Worm (Caenorhabditis elegans) whole organism, L4 larva: ENCODE data around the gene srd-56.

ENCODE experiments used
- F44E2.7 ChIP-seq: fragments of 200-800 bp; sonication (Bioruptor generic); IDR thresholded peaks from 2 replicates; pipeline ENCODE4 v2.1.2; 2022; ENCODE audit warnings: missing genetic modification characterization, missing compliant biosample characterization
- F49E8.2 ChIP-seq: sonication (generic microtip); optimal IDR thresholded peaks from 2 replicates; lab custom pipeline; 2016; ENCODE audit warnings: missing compliant biosample characterization, mild to moderate bottlenecking, missing genetic modification characterization, borderline replicate concordance
- T20F7.1 ChIP-seq: fragments of 200-800 bp; sonication (Bioruptor generic); optimal IDR thresholded peaks from 2 replicates; lab custom pipeline; 2018; ENCODE audit warnings: mild to moderate bottlenecking, missing genetic modification characterization, missing compliant biosample characterization
- T26A8.4 ChIP-seq: fragments of 200-800 bp; sonication (Bioruptor generic); IDR thresholded peaks from 2 replicates; pipeline ENCODE4 v1.3.6; 2022; ENCODE audit warnings: missing genetic modification characterization, missing compliant biosample characterization
- Y105C5A.15 ChIP-seq: fragments of 200-800 bp; sonication (Bioruptor generic); IDR thresholded peaks from 2 replicates; pipeline ENCODE4 v1.3.6; 2022; ENCODE audit warnings: missing genetic modification characterization, missing compliant biosample characterization
- Y5F2A.4 ChIP-seq: fragments of 200-800 bp; sonication (Bioruptor generic); optimal IDR thresholded peaks from 2 replicates; lab custom pipeline; 2018; ENCODE audit warnings: mild to moderate bottlenecking, missing genetic modification characterization, missing compliant biosample characterization
- Y75B8A.6 ChIP-seq: fragments of 200-800 bp; sonication (Bioruptor generic); IDR thresholded peaks from 2 replicates; pipeline ENCODE4 v1.3.6; 2022; ENCODE audit warnings: missing genetic modification reagents, missing genetic modification characterization, missing compliant biosample characterization
- ZK546.5 ChIP-seq, 2 experiments: sonication (generic microtip); optimal IDR thresholded peaks; 2 replicates each; lab custom pipeline; 2017; ENCODE audit warnings: missing biosample characterization in 2 of 2, missing genetic modification characterization in 2 of 2
- aly-2 ChIP-seq: sonication (generic microtip); optimal IDR thresholded peaks from 2 replicates; lab custom pipeline; 2018; ENCODE audit warnings: missing biosample characterization, missing genetic modification characterization
- attf-4 ChIP-seq: sonication (generic microtip); optimal IDR thresholded peaks from 3 replicates; lab custom pipeline; 2017; ENCODE audit warnings: missing biosample characterization, missing genetic modification characterization
- ceh-44 ChIP-seq: fragments of 200-800 bp; sonication (Bioruptor generic); IDR thresholded peaks from 2 replicates; pipeline ENCODE4 v1.3.6; 2022; ENCODE audit warnings: missing genetic modification reagents, missing genetic modification characterization, missing compliant biosample characterization
- cey-2 ChIP-seq: sonication (generic microtip); optimal IDR thresholded peaks from 3 replicates; lab custom pipeline; 2017; ENCODE audit warnings: missing genetic modification characterization, mild to moderate bottlenecking, missing compliant biosample characterization, antibody characterized with exemption, borderline replicate concordance; ENCODE audit not compliant: insufficient read depth
- ctbp-1 ChIP-seq: fragments of 200-800 bp; sonication (Bioruptor generic); IDR thresholded peaks from 2 replicates; pipeline ENCODE4 v1.3.6; 2022; ENCODE audit warnings: missing genetic modification reagents, missing genetic modification characterization, missing compliant biosample characterization
- daf-16 ChIP-seq, 3 experiments: sonication (generic microtip); optimal IDR thresholded peaks; 2 replicates each; lab custom pipeline; 2016 to 2017; ENCODE audit warnings: missing genetic modification characterization in 3 of 3, missing genetic modification reagents in 3 of 3, mild to moderate bottlenecking in 2 of 3, missing compliant biosample characterization in 2 of 3, missing biosample characterization in 1 of 3, moderate library complexity in 1 of 3
- daf-19 ChIP-seq: fragments of 200-800 bp; sonication (Bioruptor generic); conservative IDR thresholded peaks from 2 replicates; pipeline ENCODE4 v1.3.6; 2022; ENCODE audit warnings: missing genetic modification characterization, missing compliant biosample characterization
- dmd-6 ChIP-seq: fragments of 200-800 bp; sonication (Bioruptor generic); IDR thresholded peaks from 2 replicates; pipeline ENCODE4 v1.3.6; 2022; ENCODE audit warnings: missing genetic modification reagents, missing genetic modification characterization, missing compliant biosample characterization
- dmd-8 ChIP-seq: fragments of 200-800 bp; sonication (Bioruptor generic); IDR thresholded peaks from 2 replicates; pipeline ENCODE4 v1.3.6; 2022; ENCODE audit warnings: missing genetic modification characterization, missing compliant biosample characterization
- dmd-9 ChIP-seq: fragments of 200-800 bp; sonication (Bioruptor generic); IDR thresholded peaks from 2 replicates; pipeline ENCODE4 v1.3.6; 2022; ENCODE audit warnings: missing genetic modification reagents, missing genetic modification characterization, missing compliant biosample characterization
- dpl-1 ChIP-seq: fragments of 150-350 bp; optimal IDR thresholded peaks from 2 replicates; lab custom pipeline; 2014; ENCODE audit warnings: missing biosample characterization, missing genetic modification reagents, missing genetic modification characterization
- dve-1 ChIP-seq: sonication (generic microtip); optimal IDR thresholded peaks from 2 replicates; lab custom pipeline; 2017; ENCODE audit warnings: antibody characterized with exemption, mild to moderate bottlenecking, missing genetic modification characterization, missing compliant biosample characterization; ENCODE audit not compliant: insufficient read depth
- fos-1 ChIP-seq: fragments of 150-350 bp; optimal IDR thresholded peaks from 2 replicates; lab custom pipeline; 2014; ENCODE audit warnings: missing biosample characterization, missing genetic modification characterization
- gei-8 ChIP-seq: fragments of 200-800 bp; sonication (Bioruptor generic); optimal IDR thresholded peaks from 2 replicates; lab custom pipeline; 2018; ENCODE audit warnings: mild to moderate bottlenecking, missing genetic modification characterization, missing compliant biosample characterization
- hlh-11 ChIP-seq: fragments of 200-800 bp; sonication (Bioruptor generic); optimal IDR thresholded peaks from 2 replicates; lab custom pipeline; 2018; ENCODE audit warnings: mild to moderate bottlenecking, missing genetic modification characterization, missing compliant biosample characterization
- lim-7 ChIP-seq: fragments of 200-800 bp; sonication (Bioruptor generic); IDR thresholded peaks from 2 replicates; pipeline ENCODE4 v1.3.6; 2022; ENCODE audit warnings: missing genetic modification characterization, missing compliant biosample characterization
- lin-1 ChIP-seq: fragments of 200-800 bp; sonication (Bioruptor generic); IDR thresholded peaks from 2 replicates; pipeline ENCODE4 v1.3.6; 2022; ENCODE audit warnings: missing genetic modification reagents, missing genetic modification characterization, missing compliant biosample characterization
- lin-29 ChIP-seq: fragments of 200-800 bp; sonication (Bioruptor generic); IDR thresholded peaks from 2 replicates; pipeline ENCODE4 v1.3.6; 2022; ENCODE audit warnings: missing genetic modification reagents, missing genetic modification characterization, missing compliant biosample characterization
- mep-1 ChIP-seq: fragments of 150-350 bp; sonication (generic microtip); optimal IDR thresholded peaks from 3 replicates; lab custom pipeline; 2014; ENCODE audit warnings: missing biosample characterization, missing genetic modification characterization
- mxl-3 ChIP-seq: fragments of 200-800 bp; sonication (Bioruptor generic); optimal IDR thresholded peaks from 2 replicates; lab custom pipeline; 2018; ENCODE audit warnings: mild to moderate bottlenecking, missing genetic modification characterization, missing compliant biosample characterization
- nhr-102 ChIP-seq: sonication (generic microtip); optimal IDR thresholded peaks from 2 replicates; lab custom pipeline; 2016; ENCODE audit warnings: mild to moderate bottlenecking, missing genetic modification characterization, moderate library complexity, missing compliant biosample characterization
- nhr-111 ChIP-seq: fragments of 200-800 bp; sonication (Bioruptor generic); optimal IDR thresholded peaks from 2 replicates; lab custom pipeline; 2018; ENCODE audit warnings: mild to moderate bottlenecking, missing genetic modification characterization, missing compliant biosample characterization
- nhr-237 ChIP-seq: sonication (generic microtip); optimal IDR thresholded peaks from 2 replicates; lab custom pipeline; 2017; ENCODE audit warnings: missing biosample characterization, missing genetic modification characterization
- nhr-28 ChIP-seq: fragments of 150-350 bp; optimal IDR thresholded peaks from 2 replicates; lab custom pipeline; 2014; ENCODE audit warnings: missing biosample characterization, missing genetic modification characterization
- pqm-1 ChIP-seq: sonication (generic microtip); optimal IDR thresholded peaks from 2 replicates; lab custom pipeline; 2017; ENCODE audit warnings: missing biosample characterization, missing genetic modification characterization
- saeg-2 ChIP-seq: fragments of 200-800 bp; sonication (Bioruptor generic); IDR thresholded peaks from 2 replicates; pipeline ENCODE4 v1.3.6; 2022; ENCODE audit warnings: missing genetic modification reagents, missing genetic modification characterization, missing compliant biosample characterization
- sdz-12 ChIP-seq: fragments of 200-800 bp; sonication (Bioruptor generic); optimal IDR thresholded peaks from 2 replicates; lab custom pipeline; 2018; ENCODE audit warnings: mild to moderate bottlenecking, missing genetic modification characterization, missing compliant biosample characterization
- set-16 ChIP-seq: fragments of 200-800 bp; sonication (Bioruptor generic); IDR thresholded peaks from 2 replicates; pipeline ENCODE4 v1.3.6; 2022; ENCODE audit warnings: missing genetic modification reagents, missing genetic modification characterization, missing compliant biosample characterization
- spr-1 ChIP-seq: sonication (generic microtip); optimal IDR thresholded peaks from 2 replicates; lab custom pipeline; 2016; ENCODE audit warnings: mild to moderate bottlenecking, missing genetic modification characterization, missing compliant biosample characterization
- unc-62 ChIP-seq, 3 experiments: fragments of 150-350 bp in 1 of 3; sonication (generic microtip); optimal IDR thresholded peaks in 2 of 3; peaks in 1 of 3; 1 replicate in 1 of 3; 2 replicates in 2 of 3; lab custom pipeline; 2014 to 2017; ENCODE audit warnings: missing biosample characterization in 3 of 3, missing genetic modification characterization in 3 of 3, missing genetic modification reagents in 3 of 3, missing genotype in 1 of 3
- vab-7 ChIP-seq: fragments of 200-800 bp; sonication (Bioruptor generic); IDR thresholded peaks from 2 replicates; pipeline ENCODE4 v1.3.6; 2022; ENCODE audit warnings: missing genetic modification reagents, missing genetic modification characterization, missing compliant biosample characterization
- zfp-3 ChIP-seq: fragments of 200-800 bp; sonication (Bioruptor generic); conservative IDR thresholded peaks from 2 replicates; pipeline ENCODE4 v1.3.6; 2022; ENCODE audit warnings: missing genetic modification reagents, missing genetic modification characterization, missing compliant biosample characterization
- zip-11 ChIP-seq: fragments of 200-800 bp; sonication (Bioruptor generic); IDR thresholded peaks from 2 replicates; pipeline ENCODE4 v1.3.6; 2022; ENCODE audit warnings: missing genetic modification characterization, missing compliant biosample characterization
- zip-2 ChIP-seq: fragments of 150-350 bp; optimal IDR thresholded peaks from 2 replicates; lab custom pipeline; 2014; ENCODE audit warnings: missing biosample characterization, missing genetic modification characterization
- ztf-11 ChIP-seq: fragments of 150-350 bp; optimal IDR thresholded peaks from 2 replicates; lab custom pipeline; 2014; ENCODE audit warnings: missing biosample characterization, missing genetic modification characterization

The srd-56 gene

ce11 chrII:7210187-7210586 is 7.2 kb upstream of the srd-56 start, which contains the start of gene E04F6.15:
Gene E04F6.15 (minus strand): TSS chrII:7210287.
- peak; percentile 10 for TF ChIP-seq T20F7.1 (GFP tag; lab: Kevin White, UChicago)
- TF ChIP-seq sdz-12, result no peak
- no peak for TF ChIP-seq lim-7 (GFP tag; lab: Robert Waterston, UW)
- peak; percentile 31 for TF ChIP-seq dve-1
- no peak for TF ChIP-seq Y75B8A.6 (GFP tag; lab: Robert Waterston, UW)
- peak; percentile 47; the same call in 1 of the 2 replicates for TF ChIP-seq dmd-6 (GFP tag; lab: Robert Waterston, UW)

ce11 chrII:7208184-7208583 is 5.2 kb upstream of the srd-56 start, which contains the start of gene dhs-7:
Gene dhs-7 (minus strand): TSS chrII:7208460.
- TF ChIP-seq daf-16 (GFP tag; optimal IDR thresholded peaks at IDR 0.05; lab: Kevin White, UChicago) (no peak), daf-16 (tag; optimal IDR thresholded peaks at IDR 0.05; lab: Kevin White, UChicago) (peak; percentile 70), F49E8.2 (no peak), dve-1 (peak; percentile 58), nhr-28 (tag; lab: Kevin White, UChicago) (peak; percentile 34), hlh-11 (tag; lab: Kevin White, UChicago) (peak; percentile 20), aly-2 (no peak), vab-7 (GFP tag; lab: Robert Waterston, UW) (no peak), pqm-1 (tag; lab: Kevin White, UChicago) (peak; percentile 47), dmd-6 (GFP tag; lab: Robert Waterston, UW) (peak; percentile 36; the same call in 1 of the 2 replicates)
- TF ChIP-seq, all 104 proteins: peak for 6

ce11 chrII:7207649-7208048 is 4.6 kb upstream of the srd-56 start:
- TF ChIP-seq unc-62 (GFP tag; optimal IDR thresholded peaks at IDR 0.05 in 1 of 2; lab: Kevin White, UChicago) (peak in 1 of 2 experiments; percentile 90), unc-62 (tag; optimal IDR thresholded peaks at IDR 0.05; lab: Kevin White, UChicago) (no peak), saeg-2 (GFP tag; lab: Robert Waterston, UW) (no peak), mep-1 (tag; lab: Kevin White, UChicago) (no peak), nhr-102 (tag; lab: Kevin White, UChicago) (no peak), nhr-111 (GFP tag; lab: Kevin White, UChicago) (no peak)

- TF ChIP-seq nhr-111 (GFP tag; lab: Kevin White, UChicago) (no peak), dmd-9 (GFP tag; lab: Robert Waterston, UW) (no peak), Y5F2A.4 (no peak), F44E2.7 (GFP tag; lab: Robert Waterston, UW) (no peak), ceh-44 (GFP tag; lab: Robert Waterston, UW) (no peak), gei-8 (GFP tag; lab: Kevin White, UChicago) (no peak), daf-19 (GFP tag; lab: Robert Waterston, UW) (no peak), ztf-11 (tag; lab: Kevin White, UChicago) (no peak), ctbp-1 (GFP tag; lab: Robert Waterston, UW) (no peak), zip-11 (no peak), fos-1 (tag; lab: Kevin White, UChicago) (no peak), dmd-8 (GFP tag; lab: Robert Waterston, UW) (no peak)
- TF ChIP-seq, all 104 proteins: peak for 0
These were observed 2.4 kb upstream of the srd-56 start, which contains the start of gene srd-59 for ce11 chrII:7205388-7205787. Gene srd-59 (plus strand): TSS chrII:7205688.

ce11 chrII:7204951-7205350 is 1.9 kb upstream of the srd-56 start, which contains the start of gene srd-58:
Gene srd-58 (minus strand): TSS chrII:7205051.
- TF ChIP-seq lin-29 (GFP tag; lab: Robert Waterston, UW) (no peak), lin-1 (GFP tag; lab: Robert Waterston, UW) (no peak), Y105C5A.15 (GFP tag; lab: Robert Waterston, UW) (no peak), ctbp-1 (GFP tag; lab: Robert Waterston, UW) (no peak), zip-2 (no peak), mxl-3 (GFP tag; lab: Kevin White, UChicago) (no peak), daf-19 (GFP tag; lab: Robert Waterston, UW) (no peak), attf-4 (tag; lab: Kevin White, UChicago) (no peak), nhr-28 (tag; lab: Kevin White, UChicago) (no peak), dmd-8 (GFP tag; lab: Robert Waterston, UW) (no peak), zfp-3 (GFP tag; lab: Robert Waterston, UW) (no peak), T26A8.4 (GFP tag; lab: Robert Waterston, UW) (no peak), ZK546.5 (tag; optimal IDR thresholded peaks at IDR 0.05; lab: Kevin White, UChicago) (no peak), spr-1 (tag; lab: Kevin White, UChicago) (no peak), cey-2 (tag; lab: Kevin White, UChicago) (no peak), set-16 (GFP tag; lab: Robert Waterston, UW) (no peak), nhr-237 (tag; lab: Kevin White, UChicago) (no peak), dpl-1 (no peak)
